Worm (Caenorhabditis elegans) whole organism, L3 larva: ENCODE data around the gene nlg-1.

ENCODE experiments used
- egl-27 ChIP-seq: sonication (generic microtip); optimal IDR thresholded peaks from 4 replicates; lab custom pipeline; 2017; ENCODE audit warnings: missing biosample characterization, missing genetic modification reagents, missing genetic modification characterization
- fos-1 ChIP-seq: fragments of 150-350 bp; optimal IDR thresholded peaks from 2 replicates; lab custom pipeline; 2014; ENCODE audit warnings: missing biosample characterization, missing genetic modification characterization
- nhr-12 ChIP-seq: fragments of 150-350 bp; optimal IDR thresholded peaks from 2 replicates; lab custom pipeline; 2014; ENCODE audit warnings: missing biosample characterization, missing genetic modification characterization
- nhr-76 ChIP-seq: fragments of 150-350 bp; sonication (generic microtip); optimal IDR thresholded peaks from 5 replicates; lab custom pipeline; 2014; ENCODE audit warnings: missing biosample characterization, missing genetic modification characterization

DNA sequence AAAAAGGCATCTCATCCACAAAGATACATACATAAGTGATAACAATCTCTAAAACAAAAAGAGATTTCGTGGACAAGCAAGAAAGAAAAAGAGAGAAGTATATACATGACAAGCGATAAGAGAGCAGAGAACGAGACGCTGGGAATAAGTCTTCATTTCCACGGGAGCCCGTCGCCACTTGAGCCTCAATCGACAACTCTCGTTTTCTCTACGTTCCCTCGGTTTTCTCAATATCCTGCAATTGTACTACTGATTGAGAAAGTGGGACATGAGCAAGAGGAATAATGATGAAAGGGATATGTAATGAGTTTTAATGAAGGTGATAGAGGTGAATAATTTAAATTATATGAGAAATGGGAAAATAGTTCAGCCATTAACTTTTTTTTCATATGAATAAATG is 6.6 kb upstream of the nlg-1 start:
- TF ChIP-seq nhr-12 (no peak), fos-1 (no peak), egl-27 (tag; lab: Kevin White, UChicago) (no peak), nhr-76 (tag; lab: Kevin White, UChicago) (no peak)
